Worm (Caenorhabditis elegans) whole organism, early embryonic: Measurements from ENCODE around the gene T12G3.11.

Experiments
- F13C5.2 ChIP-seq: sonication (generic microtip); optimal IDR thresholded peaks from 2 replicates; lab custom pipeline; 2017; ENCODE audit warnings: mild to moderate bottlenecking, missing genetic modification characterization, inconsistent platforms, missing compliant biosample characterization
- aly-1 ChIP-seq: sonication (generic microtip); optimal IDR thresholded peaks from 2 replicates; lab custom pipeline; 2016; ENCODE audit warnings: missing genetic modification characterization, missing compliant biosample characterization
- ama-1 ChIP-seq: fragments of 150-350 bp; optimal IDR thresholded peaks from 2 replicates; lab custom pipeline; 2014
- ceh-13 ChIP-seq: fragments of 200-800 bp; sonication (Bioruptor generic); optimal IDR thresholded peaks from 2 replicates; lab custom pipeline; 2018; ENCODE audit warnings: mild to moderate bottlenecking, missing genetic modification characterization, missing compliant biosample characterization
- ceh-36 ChIP-seq: sonication (generic microtip); optimal IDR thresholded peaks from 2 replicates; lab custom pipeline; 2016; ENCODE audit warnings: missing genetic modification characterization, inconsistent platforms, missing compliant biosample characterization
- ets-7 ChIP-seq: sonication (generic microtip); optimal IDR thresholded peaks from 2 replicates; lab custom pipeline; 2016; ENCODE audit warnings: missing genotype, missing genetic modification characterization, missing compliant biosample characterization
- flt-1 ChIP-seq: fragments of 200-800 bp; sonication (Bioruptor generic); IDR thresholded peaks from 2 replicates; pipeline ENCODE4 v1.3.6; 2022; ENCODE audit warnings: missing genetic modification characterization, missing compliant biosample characterization
- hmbx-1 ChIP-seq: sonication (generic microtip); optimal IDR thresholded peaks from 2 replicates; lab custom pipeline; 2016; ENCODE audit warnings: mild to moderate bottlenecking, missing genetic modification characterization, missing compliant biosample characterization
- hmg-4 ChIP-seq: fragments of 200-800 bp; sonication (Bioruptor generic); optimal IDR thresholded peaks from 2 replicates; lab custom pipeline; 2018; ENCODE audit warnings: mild to moderate bottlenecking, missing genetic modification characterization, missing compliant biosample characterization
- hnd-1 ChIP-seq: sonication (generic microtip); optimal IDR thresholded peaks from 2 replicates; lab custom pipeline; 2016; ENCODE audit warnings: missing genetic modification characterization, missing compliant biosample characterization
- pes-1 ChIP-seq: fragments of 200-800 bp; sonication (Bioruptor generic); IDR thresholded peaks from 2 replicates; pipeline ENCODE4 v1.3.6; 2022; ENCODE audit warnings: missing genetic modification reagents, missing genetic modification characterization, missing compliant biosample characterization
- scrt-1 ChIP-seq: fragments of 200-800 bp; sonication (Bioruptor generic); IDR thresholded peaks from 2 replicates; pipeline ENCODE4 v1.3.6; 2022; ENCODE audit warnings: missing genetic modification characterization, missing compliant biosample characterization
- sea-1 ChIP-seq: fragments of 200-800 bp; sonication (Bioruptor generic); conservative IDR thresholded peaks from 2 replicates; pipeline ENCODE4 v1.3.6; 2022; ENCODE audit warnings: missing genetic modification characterization, missing compliant biosample characterization
- tbx-11 ChIP-seq: fragments of 200-800 bp; sonication (Bioruptor generic); IDR thresholded peaks from 2 replicates; pipeline ENCODE4 v1.3.6; 2022; ENCODE audit warnings: missing genetic modification characterization, missing compliant biosample characterization

DNA sequence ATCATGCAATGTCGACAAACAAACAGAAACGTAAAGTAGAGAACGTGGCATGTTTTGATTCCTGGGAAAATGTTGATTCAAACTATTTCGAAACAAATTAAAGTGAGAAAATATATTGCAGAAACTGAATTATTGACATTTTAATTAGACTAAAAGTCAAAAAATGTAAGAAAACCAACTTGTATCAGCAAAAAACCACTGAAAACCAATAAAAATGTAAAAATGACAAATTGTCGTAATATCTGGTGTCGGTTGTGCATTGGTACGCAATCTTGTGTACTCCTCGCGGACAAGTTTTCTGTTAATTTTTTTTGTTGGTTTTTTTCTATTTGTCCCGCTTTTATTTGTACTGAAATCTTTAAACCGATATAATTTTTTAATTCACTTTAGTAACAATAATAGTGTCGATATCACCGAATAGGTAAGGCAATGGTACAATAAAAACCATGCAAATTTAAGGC, at the start of gene T12G3.11:
- TF ChIP-seq flt-1 (GFP tag; lab: Robert Waterston, UW), result no peak
- TF ChIP-seq ama-1 (lab: Kevin White, UChicago), result no peak
- no peak for TF ChIP-seq scrt-1 (GFP tag; lab: Robert Waterston, UW)
- no peak for TF ChIP-seq ceh-13 (GFP tag; lab: Kevin White, UChicago)
- no peak for TF ChIP-seq sea-1 (GFP tag; lab: Robert Waterston, UW)
- TF ChIP-seq aly-1 (tag; lab: Kevin White, UChicago), result no peak
- TF ChIP-seq hnd-1 (tag; lab: Kevin White, UChicago), result no peak
- no peak for TF ChIP-seq F13C5.2
- no peak for TF ChIP-seq pes-1
- TF ChIP-seq tbx-11, result no peak
- no peak for TF ChIP-seq ets-7
- TF ChIP-seq hmg-4 (GFP tag; lab: Kevin White, UChicago), result no peak
- TF ChIP-seq ceh-36, result no peak
- TF ChIP-seq hmbx-1 (tag; lab: Kevin White, UChicago), result no peak
